Fruit fly (Drosophila melanogaster) S2 (cell line): ENCODE data around the gene CG14710.

Experiments
- CG8478 ChIP-seq: fragments of >200 bp; optimal IDR thresholded peaks from 2 replicates; lab custom pipeline; 2018
- CTCF ChIP-seq, 2 experiments: fragments of >200 bp; optimal IDR thresholded peaks; 2 replicates each; lab custom pipeline; 2018

DNA sequence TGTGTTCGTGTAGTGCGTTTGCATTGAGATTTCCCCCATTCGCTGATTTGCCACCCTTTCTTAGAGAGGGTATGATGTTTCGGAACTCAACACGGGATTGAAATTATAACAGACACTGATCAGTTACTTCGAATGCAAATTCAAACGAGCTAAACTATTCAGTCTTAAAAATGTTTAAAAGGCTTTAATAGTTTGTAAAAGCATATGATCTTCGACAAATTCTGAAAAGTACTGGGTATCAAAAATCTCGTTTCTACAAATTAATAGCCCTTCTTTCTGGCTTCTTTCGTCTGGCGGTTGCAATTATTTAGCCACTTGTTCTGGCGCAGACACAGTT is 37.7 kb upstream of the CG14710 start:
- TF ChIP-seq CG8478 (lab: Kevin White, UChicago): no peak
- no peak for TF ChIP-seq CTCF (optimal IDR thresholded peaks at IDR 0.05; lab: Kevin White, UChicago)
